Worm (Caenorhabditis elegans) whole organism, mixed stage, embryonic: Measurements from ENCODE around the gene T07D4.5.

ENCODE experiments used
- ceh-39 ChIP-seq: fragments of 150-350 bp; optimal IDR thresholded peaks from 2 replicates; lab custom pipeline; 2014; ENCODE audit warnings: missing biosample characterization, missing genetic modification characterization
- ceh-83 ChIP-seq: fragments of 200-800 bp; sonication (Bioruptor generic); optimal IDR thresholded peaks from 2 replicates; lab custom pipeline; 2018; ENCODE audit warnings: mild to moderate bottlenecking, missing genetic modification characterization, missing compliant biosample characterization
- ces-1 ChIP-seq: fragments of 150-350 bp; optimal IDR thresholded peaks from 2 replicates; lab custom pipeline; 2014; ENCODE audit warnings: missing biosample characterization, missing genetic modification reagents, missing genetic modification characterization
- lsy-2 ChIP-seq: fragments of 150-350 bp; optimal IDR thresholded peaks from 2 replicates; lab custom pipeline; 2014; ENCODE audit warnings: missing biosample characterization, missing genetic modification characterization
- mep-1 ChIP-seq: fragments of 150-350 bp; optimal IDR thresholded peaks from 2 replicates; lab custom pipeline; 2017; ENCODE audit warnings: missing biosample characterization, missing genetic modification reagents, missing genetic modification characterization, inconsistent platforms
- mls-2 ChIP-seq: sonication (generic microtip); optimal IDR thresholded peaks from 2 replicates; lab custom pipeline; 2016; ENCODE audit warnings: mild to moderate bottlenecking, missing genetic modification characterization, moderate library complexity, missing compliant biosample characterization
- nhr-12 ChIP-seq: fragments of 150-350 bp; optimal IDR thresholded peaks from 2 replicates; lab custom pipeline; 2014; ENCODE audit warnings: missing biosample characterization, missing genetic modification characterization
- nhr-237 ChIP-seq: fragments of 150-350 bp; optimal IDR thresholded peaks from 2 replicates; lab custom pipeline; 2014; ENCODE audit warnings: missing biosample characterization, missing genetic modification characterization
- nhr-28 ChIP-seq: fragments of 150-350 bp; optimal IDR thresholded peaks from 2 replicates; lab custom pipeline; 2014; ENCODE audit warnings: missing biosample characterization, missing genetic modification characterization
- nhr-76 ChIP-seq: sonication (generic microtip); optimal IDR thresholded peaks from 2 replicates; lab custom pipeline; 2017; ENCODE audit warnings: missing biosample characterization, missing genetic modification characterization
- sem-2 ChIP-seq: fragments of 200-800 bp; sonication (Bioruptor generic); optimal IDR thresholded peaks from 2 replicates; lab custom pipeline; 2018; ENCODE audit warnings: mild to moderate bottlenecking, missing genetic modification characterization, missing compliant biosample characterization
- snpc-4 ChIP-seq: fragments of 150-350 bp; optimal IDR thresholded peaks from 2 replicates; lab custom pipeline; 2014; ENCODE audit warnings: missing biosample characterization, missing genetic modification characterization
- unc-39 ChIP-seq: fragments of 150-350 bp; optimal IDR thresholded peaks from 2 replicates; lab custom pipeline; 2014; ENCODE audit warnings: missing biosample characterization, missing genetic modification characterization
- ztf-11 ChIP-seq: fragments of 150-350 bp; optimal IDR thresholded peaks from 2 replicates; lab custom pipeline; 2014; ENCODE audit warnings: missing biosample characterization, missing genetic modification characterization

ce11 chrII:8856524-8856923, 27.6 kb downstream of the T07D4.5 start:
- no peak for TF ChIP-seq ztf-11 (tag; lab: Kevin White, UChicago)
- TF ChIP-seq snpc-4 (tag; lab: Kevin White, UChicago) = no peak
- TF ChIP-seq unc-39 = no peak
- TF ChIP-seq lsy-2 (tag; lab: Kevin White, UChicago) = no peak
- no peak for TF ChIP-seq nhr-12 (tag; lab: Kevin White, UChicago)
- no peak for TF ChIP-seq ceh-83 (GFP tag; lab: Kevin White, UChicago)
- TF ChIP-seq mls-2 (tag; lab: Kevin White, UChicago) = no peak
- TF ChIP-seq nhr-237 (tag; lab: Kevin White, UChicago) = no peak
- TF ChIP-seq ceh-39 (tag; lab: Kevin White, UChicago) = no peak
- no peak for TF ChIP-seq mep-1 (tag; lab: Kevin White, UChicago)
- no peak for TF ChIP-seq nhr-28 (tag; lab: Kevin White, UChicago)
- no peak for TF ChIP-seq sem-2 (GFP tag; lab: Kevin White, UChicago)
- no peak for TF ChIP-seq ces-1 (GFP tag; lab: Kevin White, UChicago)
- no peak for TF ChIP-seq nhr-76 (tag; lab: Kevin White, UChicago)
